Fruit fly (Drosophila melanogaster): ENCODE data around the gene sgg.

Gene sgg

DNA sequence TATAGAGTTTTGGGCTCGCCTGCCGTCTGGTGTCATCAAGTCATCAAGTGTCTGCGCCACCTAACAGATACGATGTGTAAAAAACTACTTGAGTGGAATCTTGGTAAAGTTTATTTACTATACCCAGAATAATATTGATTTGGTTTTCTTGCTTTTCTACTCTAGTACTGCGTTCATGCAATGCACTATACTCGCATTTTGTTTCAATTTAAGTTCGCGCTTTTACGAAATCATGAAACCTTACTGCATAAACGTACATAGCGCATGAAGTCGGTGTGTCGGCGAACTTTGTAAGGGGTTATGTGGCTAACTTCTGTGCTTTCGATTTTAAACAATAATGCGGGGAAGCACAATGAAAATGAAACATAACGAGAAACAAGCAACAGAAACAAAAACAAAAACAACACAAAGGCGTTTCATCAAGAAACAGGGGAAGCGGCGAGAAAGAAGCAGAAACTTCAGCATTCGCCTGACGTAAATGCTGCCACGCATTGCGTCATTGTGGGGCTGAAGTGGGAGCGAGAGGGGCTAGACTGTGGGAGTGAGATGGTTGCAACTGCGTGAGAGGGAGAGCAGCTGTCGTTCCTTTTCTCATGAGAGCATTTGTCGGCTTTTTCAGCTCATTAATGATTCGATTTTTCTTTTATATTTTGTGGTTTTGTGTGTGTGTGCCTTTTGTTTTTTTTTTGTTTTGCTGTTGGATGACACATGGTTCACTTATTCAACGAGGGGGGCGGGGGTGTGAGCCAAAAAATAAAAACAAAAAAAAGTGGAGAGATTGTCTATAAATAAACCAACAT, 18.6 kb downstream of the sgg start (continued):
- no peak for TF ChIP-seq CG12942 (GFP tag; optimal IDR thresholded peaks at IDR 0.05)
- no peak for TF ChIP-seq CG12071 (GFP tag; optimal IDR thresholded peaks at IDR 0.05)
- no peak for TF ChIP-seq Optix (GFP tag; IDR thresholded peaks at IDR 0.05)
- TF ChIP-seq CG15479 (GFP tag; optimal IDR thresholded peaks at IDR 0.05) = no peak
- TF ChIP-seq CG32532 (GFP tag; IDR thresholded peaks at IDR 0.05) = peak; percentile 34; the same call in 1 of the 2 replicates
- TF ChIP-seq mld (GFP tag; IDR thresholded peaks at IDR 0.05; ENCODE audit: partially characterized antibody) = no peak
- 0 out of 2 replicates have a peak, but pooled peaks have one; percentile 56 for TF ChIP-seq CG10321 (GFP tag; IDR thresholded peaks at IDR 0.05)
- TF ChIP-seq Dek (tag; optimal IDR thresholded peaks at IDR 0.05) = no peak
- TF ChIP-seq CG17912 (GFP tag; optimal IDR thresholded peaks at IDR 0.05) = no peak
- TF ChIP-seq Trl (optimal IDR thresholded peaks at IDR 0.05) = peak; percentile 75 to 86
- TF ChIP-seq Trl (GFP tag; optimal IDR thresholded peaks at IDR 0.05) = no peak
- TF ChIP-seq CG16815 (GFP tag; optimal IDR thresholded peaks at IDR 0.05) = no peak
- TF ChIP-seq Scr (GFP tag; IDR thresholded peaks at IDR 0.05; ENCODE audit: partially characterized antibody) = no peak
- peak in 1 of 2 experiments; percentile 19 for TF ChIP-seq Hr51 (GFP tag; optimal IDR thresholded peaks at IDR 0.05)
- TF ChIP-seq hbn (GFP tag; IDR thresholded peaks at IDR 0.05; ENCODE audit: partially characterized antibody) = no peak
- TF ChIP-seq CG34224 (GFP tag; IDR thresholded peaks at IDR 0.05; ENCODE audit: partially characterized antibody) = peak; percentile 41; the same call in 1 of the 3 replicates
- peak; percentile 65; the same call in 1 of the 3 replicates for TF ChIP-seq sr (GFP tag; IDR thresholded peaks at IDR 0.05)
- TF ChIP-seq CG8388 (GFP tag; optimal IDR thresholded peaks at IDR 0.05) = no peak
- TF ChIP-seq gfzf (GFP tag; optimal IDR thresholded peaks at IDR 0.05) = no peak
- no peak for TF ChIP-seq E2f2 (GFP tag; IDR thresholded peaks at IDR 0.05)
- no peak for TF ChIP-seq Mrtf (GFP tag; IDR thresholded peaks at IDR 0.05)
- TF ChIP-seq Stat92E (GFP tag; optimal IDR thresholded peaks at IDR 0.05) = no peak
- TF ChIP-seq ATbp (GFP tag; optimal IDR thresholded peaks at IDR 0.05) = no peak
- no peak for TF ChIP-seq H2.0 (GFP tag; IDR thresholded peaks at IDR 0.05)
- TF ChIP-seq CG7372 (GFP tag; IDR thresholded peaks at IDR 0.05) = no peak
- no peak for TF ChIP-seq NC2α (GFP tag; optimal IDR thresholded peaks at IDR 0.05)
- TF ChIP-seq ap (GFP tag; IDR thresholded peaks at IDR 0.05) = no peak
- TF ChIP-seq CG1792 (GFP tag; optimal IDR thresholded peaks at IDR 0.05) = no peak
- TF ChIP-seq Med (GFP tag) = peak; percentile 73
- no peak for TF ChIP-seq sens-2 (GFP tag; IDR thresholded peaks at IDR 0.05)
- TF ChIP-seq schlank (tag; optimal IDR thresholded peaks at IDR 0.05) = no peak
- peak; percentile 80 for TF ChIP-seq CG4820 (GFP tag; optimal IDR thresholded peaks at IDR 0.05)
- no peak for TF ChIP-seq CG15073 (GFP tag; optimal IDR thresholded peaks at IDR 0.05)
- TF ChIP-seq CG18764 (GFP tag; optimal IDR thresholded peaks at IDR 0.05) = no peak
- no peak for TF ChIP-seq Sin3A (optimal IDR thresholded peaks at IDR 0.05)
- no peak for TF ChIP-seq CG4282 (GFP tag; optimal IDR thresholded peaks at IDR 0.05)
- no peak for TF ChIP-seq CG10274 (GFP tag; optimal IDR thresholded peaks at IDR 0.05)
- TF ChIP-seq CG10209 (GFP tag; optimal IDR thresholded peaks at IDR 0.05) = no peak
- TF ChIP-seq z (GFP tag; IDR thresholded peaks at IDR 0.05) = peak; percentile 51; the same call in 1 of the 3 replicates
- TF ChIP-seq unpg (GFP tag; optimal IDR thresholded peaks at IDR 0.05) = no peak
- TF ChIP-seq Ptx1 (GFP tag; IDR thresholded peaks at IDR 0.05) = no peak
- no peak for TF ChIP-seq zen (tag; optimal IDR thresholded peaks at IDR 0.05)
- TF ChIP-seq otp (GFP tag; IDR thresholded peaks at IDR 0.05) = no peak
- TF ChIP-seq CG7839 (tag; optimal IDR thresholded peaks at IDR 0.05) = peak; percentile 4
- TF ChIP-seq Elba2 (GFP tag; optimal IDR thresholded peaks at IDR 0.05) = no peak
- TF ChIP-seq Camta (GFP tag; optimal IDR thresholded peaks at IDR 0.05) = no peak
- no peak for TF ChIP-seq CG31365 (tag; optimal IDR thresholded peaks at IDR 0.05)
- peak; percentile 62 for TF ChIP-seq Blimp-1 (GFP tag; optimal IDR thresholded peaks at IDR 0.05)
- TF ChIP-seq NfI (GFP tag; optimal IDR thresholded peaks at IDR 0.05) = no peak

Measured in whole organism, embryonic.